Worm (Caenorhabditis elegans): ENCODE results near the gene tnt-3.
A peak's percentile ranks its signal among the peaks of the same experiment; 100 is the strongest.

tnt-3 gene

ce11 chrX:7944999-7945398 is at the start of gene tnt-3:
tnt-3 (minus strand) TSS chrX:7945099.
- TF ChIP-seq tab-1 (GFP tag; IDR thresholded peaks at IDR 0.05) (no peak), T22C8.4 (GFP tag; IDR thresholded peaks at IDR 0.05) (no peak), ztf-23 (GFP tag; IDR thresholded peaks at IDR 0.05) (no peak), flt-1 (GFP tag; IDR thresholded peaks at IDR 0.05) (no peak), klf-2 (GFP tag; conservative IDR thresholded peaks at IDR 0.05) (no peak), cog-1 (tag; optimal IDR thresholded peaks at IDR 0.05) (no peak), med-1 (GFP tag; optimal IDR thresholded peaks at IDR 0.05; ENCODE audit: insufficient read depth) (no peak), ref-1 (GFP tag; conservative IDR thresholded peaks at IDR 0.05) (no peak), ztf-29 (GFP tag; IDR thresholded peaks at IDR 0.05) (no peak)

ce11 chrX:7994486-7994885 is 49.6 kb upstream of the tnt-3 start:
- 0 out of 2 replicates have a peak, but pooled peaks have one; percentile 19 for TF ChIP-seq ztf-23 (GFP tag; IDR thresholded peaks at IDR 0.05)
- no peak for TF ChIP-seq tab-1 (GFP tag; IDR thresholded peaks at IDR 0.05)
- TF ChIP-seq T22C8.4 (GFP tag; IDR thresholded peaks at IDR 0.05): no peak
- no peak for TF ChIP-seq ref-1 (GFP tag; conservative IDR thresholded peaks at IDR 0.05)

ce11 chrX:7992102-7992501 is 47.2 kb upstream of the tnt-3 start:
- TF ChIP-seq med-1 (GFP tag; optimal IDR thresholded peaks at IDR 0.05; ENCODE audit: insufficient read depth): no peak
- TF ChIP-seq ref-1 (GFP tag; conservative IDR thresholded peaks at IDR 0.05): no peak
- no peak for TF ChIP-seq ztf-29 (GFP tag; IDR thresholded peaks at IDR 0.05)
- no peak for TF ChIP-seq tab-1 (GFP tag; IDR thresholded peaks at IDR 0.05)

ce11 chrX:7990282-7990681 is 45.4 kb upstream of the tnt-3 start:
- TF ChIP-seq flt-1 (GFP tag; IDR thresholded peaks at IDR 0.05): no peak
- TF ChIP-seq T22C8.4 (GFP tag; IDR thresholded peaks at IDR 0.05): no peak
- no peak for TF ChIP-seq ref-1 (GFP tag; conservative IDR thresholded peaks at IDR 0.05)
- TF ChIP-seq med-1 (GFP tag; optimal IDR thresholded peaks at IDR 0.05; ENCODE audit: insufficient read depth): no peak
- TF ChIP-seq ztf-29 (GFP tag; IDR thresholded peaks at IDR 0.05): no peak
- TF ChIP-seq klf-2 (GFP tag; conservative IDR thresholded peaks at IDR 0.05): no peak
- TF ChIP-seq cog-1 (tag; optimal IDR thresholded peaks at IDR 0.05): no peak
- no peak for TF ChIP-seq ztf-23 (GFP tag; IDR thresholded peaks at IDR 0.05)
- no peak for TF ChIP-seq tab-1 (GFP tag; IDR thresholded peaks at IDR 0.05)

- TF ChIP-seq ref-1 (GFP tag; conservative IDR thresholded peaks at IDR 0.05): no peak
- TF ChIP-seq med-1 (GFP tag; optimal IDR thresholded peaks at IDR 0.05; ENCODE audit: insufficient read depth): no peak
- no peak for TF ChIP-seq ztf-29 (GFP tag; IDR thresholded peaks at IDR 0.05)
- TF ChIP-seq flt-1 (GFP tag; IDR thresholded peaks at IDR 0.05): no peak
- TF ChIP-seq T22C8.4 (GFP tag; IDR thresholded peaks at IDR 0.05): no peak
- TF ChIP-seq cog-1 (tag; optimal IDR thresholded peaks at IDR 0.05): no peak
- TF ChIP-seq tab-1 (GFP tag; IDR thresholded peaks at IDR 0.05): no peak
- no peak for TF ChIP-seq klf-2 (GFP tag; conservative IDR thresholded peaks at IDR 0.05)
- no peak for TF ChIP-seq ztf-23 (GFP tag; IDR thresholded peaks at IDR 0.05)
Measured at ce11 chrX:7989155-7989554, 44.3 kb upstream of the tnt-3 start.

ce11 chrX:7988457-7988856 is 43.6 kb upstream of the tnt-3 start:
- no peak for TF ChIP-seq T22C8.4 (GFP tag; IDR thresholded peaks at IDR 0.05)
- no peak for TF ChIP-seq klf-2 (GFP tag; conservative IDR thresholded peaks at IDR 0.05)
- no peak for TF ChIP-seq tab-1 (GFP tag; IDR thresholded peaks at IDR 0.05)
- no peak for TF ChIP-seq cog-1 (tag; optimal IDR thresholded peaks at IDR 0.05)
- TF ChIP-seq ztf-29 (GFP tag; IDR thresholded peaks at IDR 0.05): no peak
- no peak for TF ChIP-seq ref-1 (GFP tag; conservative IDR thresholded peaks at IDR 0.05)
- TF ChIP-seq med-1 (GFP tag; optimal IDR thresholded peaks at IDR 0.05; ENCODE audit: insufficient read depth): no peak
- no peak for TF ChIP-seq ztf-23 (GFP tag; IDR thresholded peaks at IDR 0.05)
- TF ChIP-seq flt-1 (GFP tag; IDR thresholded peaks at IDR 0.05): no peak

ce11 chrX:7986892-7987291 is 42.0 kb upstream of the tnt-3 start:
- no peak for TF ChIP-seq ztf-23 (GFP tag; IDR thresholded peaks at IDR 0.05)
- TF ChIP-seq cog-1 (tag; optimal IDR thresholded peaks at IDR 0.05): no peak
- no peak for TF ChIP-seq tab-1 (GFP tag; IDR thresholded peaks at IDR 0.05)
- TF ChIP-seq ref-1 (GFP tag; conservative IDR thresholded peaks at IDR 0.05): no peak
- TF ChIP-seq ztf-29 (GFP tag; IDR thresholded peaks at IDR 0.05): no peak
- TF ChIP-seq flt-1 (GFP tag; IDR thresholded peaks at IDR 0.05): no peak
- TF ChIP-seq med-1 (GFP tag; optimal IDR thresholded peaks at IDR 0.05; ENCODE audit: insufficient read depth): no peak
- TF ChIP-seq klf-2 (GFP tag; conservative IDR thresholded peaks at IDR 0.05): no peak
- no peak for TF ChIP-seq T22C8.4 (GFP tag; IDR thresholded peaks at IDR 0.05)

- TF ChIP-seq ztf-23 (GFP tag; IDR thresholded peaks at IDR 0.05) (no peak), tab-1 (GFP tag; IDR thresholded peaks at IDR 0.05) (no peak), klf-2 (GFP tag; conservative IDR thresholded peaks at IDR 0.05) (no peak), ztf-29 (GFP tag; IDR thresholded peaks at IDR 0.05) (no peak), T22C8.4 (GFP tag; IDR thresholded peaks at IDR 0.05) (no peak), ref-1 (GFP tag; conservative IDR thresholded peaks at IDR 0.05) (no peak), flt-1 (GFP tag; IDR thresholded peaks at IDR 0.05) (no peak), cog-1 (tag; optimal IDR thresholded peaks at IDR 0.05) (no peak), med-1 (GFP tag; optimal IDR thresholded peaks at IDR 0.05; ENCODE audit: insufficient read depth) (no peak)
Measured at ce11 chrX:7985495-7986029, 40.7 kb upstream of the tnt-3 start, which contains the start of gene F45E1.4. F45E1.4 (plus strand) TSS chrX:7985979.

ce11 chrX:7984742-7985141 is 39.8 kb upstream of the tnt-3 start:
- TF ChIP-seq T22C8.4 (GFP tag; IDR thresholded peaks at IDR 0.05) (no peak), ref-1 (GFP tag; conservative IDR thresholded peaks at IDR 0.05) (no peak), flt-1 (GFP tag; IDR thresholded peaks at IDR 0.05) (no peak), ztf-29 (GFP tag; IDR thresholded peaks at IDR 0.05) (no peak)

ce11 chrX:7982047-7982446 is 37.1 kb upstream of the tnt-3 start, which contains the start of gene his-71:
his-71 (minus strand) TSS chrX:7982070.
- no peak for TF ChIP-seq flt-1 (GFP tag; IDR thresholded peaks at IDR 0.05)
- no peak for TF ChIP-seq med-1 (GFP tag; optimal IDR thresholded peaks at IDR 0.05; ENCODE audit: insufficient read depth)
- no peak for TF ChIP-seq tab-1 (GFP tag; IDR thresholded peaks at IDR 0.05)
- no peak for TF ChIP-seq klf-2 (GFP tag; conservative IDR thresholded peaks at IDR 0.05)
- TF ChIP-seq ref-1 (GFP tag; conservative IDR thresholded peaks at IDR 0.05): no peak
- no peak for TF ChIP-seq ztf-29 (GFP tag; IDR thresholded peaks at IDR 0.05)
- TF ChIP-seq cog-1 (tag; optimal IDR thresholded peaks at IDR 0.05): no peak
- TF ChIP-seq ztf-23 (GFP tag; IDR thresholded peaks at IDR 0.05): no peak
- TF ChIP-seq T22C8.4 (GFP tag; IDR thresholded peaks at IDR 0.05): no peak

All from whole organism, midembryonic.